Fruit fly (Drosophila melanogaster): ENCODE measurements around the gene msl-1.

Gene msl-1

dm6 chr2L:18737239-18737638 lies 48.6 kb upstream of the msl-1 start (continued):
- peak; percentile 22; the same call in 1 of the 2 replicates for TF ChIP-seq CG32767 (GFP tag; IDR thresholded peaks at IDR 0.05)
- peak; percentile 94 for TF ChIP-seq Nf-YC (tag; optimal IDR thresholded peaks at IDR 0.05)
- TF ChIP-seq ATbp (GFP tag; optimal IDR thresholded peaks at IDR 0.05), result no peak
- TF ChIP-seq CG12769 (tag; optimal IDR thresholded peaks at IDR 0.05), result peak; percentile 86
- no peak for TF ChIP-seq CG8478 (optimal IDR thresholded peaks at IDR 0.05)
- no peak for TF ChIP-seq CG16863 (GFP tag; optimal IDR thresholded peaks at IDR 0.05)
- TF ChIP-seq CG10366 (GFP tag; IDR thresholded peaks at IDR 0.05), result no peak
- TF ChIP-seq CG13894 (tag; optimal IDR thresholded peaks at IDR 0.05), result peak; percentile 49
- no peak for TF ChIP-seq BEAF-32 (GFP tag; optimal IDR thresholded peaks at IDR 0.05)
- no peak for TF ChIP-seq caup (GFP tag; optimal IDR thresholded peaks at IDR 0.05; ENCODE audit: severe bottlenecking)
- no peak for TF ChIP-seq sim (GFP tag; IDR thresholded peaks at IDR 0.05)
- peak; percentile 79 for TF ChIP-seq cg (GFP tag; optimal IDR thresholded peaks at IDR 0.05)
- no peak for TF ChIP-seq CG8290 (GFP tag; optimal IDR thresholded peaks at IDR 0.05)
- TF ChIP-seq CG8290 (tag; optimal IDR thresholded peaks at IDR 0.05), result no peak
- TF ChIP-seq CG9727 (GFP tag; optimal IDR thresholded peaks at IDR 0.05), result no peak
- peak; percentile 94 for TF ChIP-seq CG2199 (GFP tag; IDR thresholded peaks at IDR 0.05)
- no peak for TF ChIP-seq zfh1 (GFP tag; IDR thresholded peaks at IDR 0.05)
- TF ChIP-seq Deaf1 (tag; optimal IDR thresholded peaks at IDR 0.05), result peak; percentile 97
- TF ChIP-seq CG30020 (tag; optimal IDR thresholded peaks at IDR 0.05), result no peak
- TF ChIP-seq CG17829 (tag; optimal IDR thresholded peaks at IDR 0.05), result peak; percentile 46
- TF ChIP-seq tap (tag; optimal IDR thresholded peaks at IDR 0.05), result no peak
- peak; percentile 31 for TF ChIP-seq ftz-f1 (GFP tag; optimal IDR thresholded peaks at IDR 0.05)
- TF ChIP-seq CG18011 (GFP tag; optimal IDR thresholded peaks at IDR 0.05), result no peak
- TF ChIP-seq kni (GFP tag; optimal IDR thresholded peaks at IDR 0.05), result peak; percentile 23
- peak in 1 of 2 experiments; percentile 33 for TF ChIP-seq Pdp1 (GFP tag; optimal IDR thresholded peaks at IDR 0.05)
- no peak for TF ChIP-seq jigr1 (GFP tag; IDR thresholded peaks at IDR 0.05)
- peak; percentile 19 for TF ChIP-seq CG10543 (GFP tag; optimal IDR thresholded peaks at IDR 0.05)
- no peak for TF ChIP-seq pum (GFP tag; optimal IDR thresholded peaks at IDR 0.05)
- no peak for TF ChIP-seq NFAT (GFP tag; IDR thresholded peaks at IDR 0.05)
- no peak for TF ChIP-seq NfI (GFP tag; optimal IDR thresholded peaks at IDR 0.05)
- no peak for TF ChIP-seq chinmo (GFP tag; IDR thresholded peaks at IDR 0.05; ENCODE audit: partially characterized antibody)
- TF ChIP-seq Meics (GFP tag; optimal IDR thresholded peaks at IDR 0.05), result no peak
- TF ChIP-seq disco-r (GFP tag; optimal IDR thresholded peaks at IDR 0.05), result no peak
- no peak for TF ChIP-seq trh (GFP tag; optimal IDR thresholded peaks at IDR 0.05)

- TF ChIP-seq cg (GFP tag; optimal IDR thresholded peaks at IDR 0.05) (peak; percentile 80), Adf1 (GFP tag; IDR thresholded peaks at IDR 0.05) (peak; percentile 56), sisA (GFP tag; IDR thresholded peaks at IDR 0.05) (no peak), Rfx (GFP tag; IDR thresholded peaks at IDR 0.05) (0 out of 2 replicates have a peak, but pooled peaks have one; percentile 18), CG4360 (GFP tag; IDR thresholded peaks at IDR 0.05) (peak; percentile 92), TFAM (GFP tag; optimal IDR thresholded peaks at IDR 0.05) (no peak), H15 (GFP tag; IDR thresholded peaks at IDR 0.05) (0 out of 3 replicates have a peak, but pooled peaks have one; percentile 8), trh (GFP tag; optimal IDR thresholded peaks at IDR 0.05) (no peak), Deaf1 (tag; optimal IDR thresholded peaks at IDR 0.05) (peak; percentile 94), CG13287 (GFP tag; IDR thresholded peaks at IDR 0.05; ENCODE audit: partially characterized antibody) (0 out of 2 replicates have a peak, but pooled peaks have one; percentile 20), Dll (GFP tag; IDR thresholded peaks at IDR 0.05; ENCODE audit: partially characterized antibody) (0 out of 4 replicates have a peak, but pooled peaks have one; percentile 23), chinmo (GFP tag; IDR thresholded peaks at IDR 0.05; ENCODE audit: partially characterized antibody) (0 out of 4 replicates have a peak, but pooled peaks have one; percentile 43), crol (GFP tag; IDR thresholded peaks at IDR 0.05) (peak; percentile 71), cad (GFP tag; optimal IDR thresholded peaks at IDR 0.05) (peak; percentile 3), Dref (GFP tag; IDR thresholded peaks at IDR 0.05) (no peak), Awh (GFP tag; IDR thresholded peaks at IDR 0.05) (0 out of 2 replicates have a peak, but pooled peaks have one; percentile 22), CG8765 (GFP tag; IDR thresholded peaks at IDR 0.05) (no peak), CG2199 (GFP tag; IDR thresholded peaks at IDR 0.05) (peak; percentile 86), amos (GFP tag; IDR thresholded peaks at IDR 0.05; ENCODE audit: partially characterized antibody) (no peak), CG13894 (tag; optimal IDR thresholded peaks at IDR 0.05) (peak; percentile 91), Nf-YB (GFP tag; optimal IDR thresholded peaks at IDR 0.05) (peak; percentile 97), kni (GFP tag; optimal IDR thresholded peaks at IDR 0.05) (peak; percentile 42), ab (GFP tag; optimal IDR thresholded peaks at IDR 0.05) (no peak)
Measured at dm6 chr2L:18735553-18736167, 47.1 kb upstream of the msl-1 start.
